Worm (Caenorhabditis elegans): ENCODE results near the gene gck-1.

gck-1 gene

DNA sequence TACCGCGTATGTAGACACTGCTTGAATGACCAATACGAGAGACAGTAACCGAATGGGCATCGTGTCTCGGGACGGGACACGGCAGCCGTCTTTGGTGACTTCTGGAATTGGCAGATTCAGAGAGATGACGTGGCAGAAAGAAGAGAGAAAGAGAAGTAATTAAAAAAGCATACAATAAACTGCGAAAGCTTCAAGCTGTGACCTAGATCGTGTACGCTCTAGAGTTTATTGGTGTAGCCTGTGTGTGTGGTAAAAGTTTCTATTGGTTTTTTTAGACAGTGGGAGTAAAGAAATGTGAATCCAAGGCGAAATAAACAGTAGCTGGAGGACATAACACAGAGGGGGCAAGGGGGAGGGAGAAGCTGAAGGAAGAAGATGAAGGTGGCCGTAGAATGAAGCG lies 3.6 kb upstream of the gck-1 start, which contains the start of gene T19A5.3:
T19A5.3 (minus strand) TSS at position 101 of the 400 bp plus-strand sequence.
- TF ChIP-seq odd-2 (tag; optimal IDR thresholded peaks at IDR 0.05) = no peak
- TF ChIP-seq gmeb-2 (tag; optimal IDR thresholded peaks at IDR 0.05) = no peak
- TF ChIP-seq ceh-24 (tag; optimal IDR thresholded peaks at IDR 0.05) = no peak
- TF ChIP-seq hlh-15 (tag; optimal IDR thresholded peaks at IDR 0.05) = no peak
- TF ChIP-seq pag-3 (tag; optimal IDR thresholded peaks at IDR 0.05; ENCODE audit: borderline replicate concordance) = no peak
- no peak for TF ChIP-seq hlh-8 (tag; optimal IDR thresholded peaks at IDR 0.05)
- no peak for TF ChIP-seq rnt-1 (tag; optimal IDR thresholded peaks at IDR 0.05)
- no peak for TF ChIP-seq elt-2 (tag; optimal IDR thresholded peaks at IDR 0.05)
- no peak for TF ChIP-seq ref-2 (tag; optimal IDR thresholded peaks at IDR 0.05)
- TF ChIP-seq zip-5 (tag; optimal IDR thresholded peaks at IDR 0.05) = no peak
- no peak for TF ChIP-seq ceh-34 (tag; optimal IDR thresholded peaks at IDR 0.05)
- no peak for TF ChIP-seq pha-4 (tag; optimal IDR thresholded peaks at IDR 0.05)
- no peak for TF ChIP-seq ceh-14 (tag; optimal IDR thresholded peaks at IDR 0.05)
- TF ChIP-seq eyg-1 (tag; optimal IDR thresholded peaks at IDR 0.05) = no peak
- TF ChIP-seq Y22D7AL.16 (tag; optimal IDR thresholded peaks at IDR 0.05) = no peak
- TF ChIP-seq elt-4 (tag; optimal IDR thresholded peaks at IDR 0.05) = no peak

DNA sequence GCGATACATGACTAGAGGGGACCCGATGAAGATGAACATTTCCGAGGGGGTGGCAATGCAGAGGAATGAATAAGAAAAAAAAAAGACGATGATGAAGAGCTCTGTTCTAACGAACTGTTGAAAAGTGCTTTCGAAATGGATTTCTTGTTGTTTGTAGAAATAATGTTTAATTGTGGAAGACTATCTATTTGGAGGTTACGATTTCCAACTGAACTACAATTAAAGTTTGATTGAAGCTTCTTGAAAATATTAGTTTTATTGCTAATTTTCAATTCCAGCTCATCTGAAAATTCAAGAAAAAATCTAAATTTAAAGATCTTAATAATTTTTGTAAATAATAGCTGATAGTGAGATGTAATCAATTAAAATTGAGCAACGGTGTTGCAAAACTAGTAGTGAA lies 3.1 kb upstream of the gck-1 start:
- no peak for TF ChIP-seq dve-1 (tag; optimal IDR thresholded peaks at IDR 0.05)
- TF ChIP-seq ama-1 (optimal IDR thresholded peaks at IDR 0.05) = no peak
- no peak for TF ChIP-seq Y22D7AL.16 (tag; optimal IDR thresholded peaks at IDR 0.05)
- no peak for TF ChIP-seq ceh-24 (tag; optimal IDR thresholded peaks at IDR 0.05)
- no peak for TF ChIP-seq sox-2 (GFP tag; IDR thresholded peaks at IDR 0.05)
- TF ChIP-seq pax-1 (tag; optimal IDR thresholded peaks at IDR 0.05) = no peak
- TF ChIP-seq ceh-18 (tag; optimal IDR thresholded peaks at IDR 0.05) = no peak
- no peak for TF ChIP-seq fkh-10 (GFP tag; optimal IDR thresholded peaks at IDR 0.05)
- no peak for TF ChIP-seq nhr-11 (tag; optimal IDR thresholded peaks at IDR 0.05)
- TF ChIP-seq ceh-14 (tag; optimal IDR thresholded peaks at IDR 0.05) = no peak
- no peak for TF ChIP-seq ttx-3 (tag; optimal IDR thresholded peaks at IDR 0.05)
- no peak for TF ChIP-seq K02D7.2 (tag; optimal IDR thresholded peaks at IDR 0.05)
- TF ChIP-seq odd-2 (tag; optimal IDR thresholded peaks at IDR 0.05) = no peak
- no peak for TF ChIP-seq pqm-1 (tag; optimal IDR thresholded peaks at IDR 0.05)
- no peak for TF ChIP-seq ceh-6 (GFP tag; optimal IDR thresholded peaks at IDR 0.05)
- no peak for TF ChIP-seq mec-3 (tag; optimal IDR thresholded peaks at IDR 0.05; ENCODE audit: borderline replicate concordance)
- TF ChIP-seq elt-4 (tag; optimal IDR thresholded peaks at IDR 0.05) = no peak
- no peak for TF ChIP-seq lin-11 (tag; optimal IDR thresholded peaks at IDR 0.05)

DNA sequence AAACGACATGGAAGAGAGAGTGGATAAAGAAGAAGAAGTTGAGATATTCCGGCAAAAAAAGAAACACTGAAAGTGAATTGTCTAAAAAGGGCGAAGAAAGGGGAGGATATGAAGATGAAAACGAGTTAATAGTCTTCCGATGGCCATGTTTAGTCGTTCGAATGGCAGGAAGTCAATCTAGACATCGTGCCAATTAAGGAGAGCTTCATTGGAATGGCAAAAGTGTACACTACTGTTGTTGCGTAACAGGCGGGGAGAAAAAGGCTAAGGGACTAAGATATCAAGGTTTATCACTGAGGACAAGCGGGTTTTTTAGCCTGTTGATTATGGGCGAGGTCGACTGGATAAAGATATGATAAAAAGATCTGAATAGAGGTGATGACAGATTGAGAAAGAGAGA lies 1.5 kb upstream of the gck-1 start:
- no peak for TF ChIP-seq ceh-6 (GFP tag; optimal IDR thresholded peaks at IDR 0.05)
- TF ChIP-seq ceh-24 (tag; optimal IDR thresholded peaks at IDR 0.05) = no peak
- no peak for TF ChIP-seq ceh-30 (tag; optimal IDR thresholded peaks at IDR 0.05)
- no peak for TF ChIP-seq elt-4 (tag; optimal IDR thresholded peaks at IDR 0.05)
- no peak for TF ChIP-seq ceh-14 (tag; optimal IDR thresholded peaks at IDR 0.05)
- no peak for TF ChIP-seq Y22D7AL.16 (tag; optimal IDR thresholded peaks at IDR 0.05)
- TF ChIP-seq madf-2 (tag; optimal IDR thresholded peaks at IDR 0.05) = no peak
- no peak for TF ChIP-seq ama-1 (optimal IDR thresholded peaks at IDR 0.05)
- no peak for TF ChIP-seq K09A11.1 (tag; optimal IDR thresholded peaks at IDR 0.05; ENCODE audit: insufficient read depth)
- TF ChIP-seq dve-1 (tag; optimal IDR thresholded peaks at IDR 0.05) = no peak
- TF ChIP-seq che-1 (tag; optimal IDR thresholded peaks at IDR 0.05) = no peak
- TF ChIP-seq nhr-232 (tag; optimal IDR thresholded peaks at IDR 0.05) = no peak
- TF ChIP-seq unc-55 (GFP tag; optimal IDR thresholded peaks at IDR 0.05) = no peak
- no peak for TF ChIP-seq pax-1 (tag; optimal IDR thresholded peaks at IDR 0.05)

DNA sequence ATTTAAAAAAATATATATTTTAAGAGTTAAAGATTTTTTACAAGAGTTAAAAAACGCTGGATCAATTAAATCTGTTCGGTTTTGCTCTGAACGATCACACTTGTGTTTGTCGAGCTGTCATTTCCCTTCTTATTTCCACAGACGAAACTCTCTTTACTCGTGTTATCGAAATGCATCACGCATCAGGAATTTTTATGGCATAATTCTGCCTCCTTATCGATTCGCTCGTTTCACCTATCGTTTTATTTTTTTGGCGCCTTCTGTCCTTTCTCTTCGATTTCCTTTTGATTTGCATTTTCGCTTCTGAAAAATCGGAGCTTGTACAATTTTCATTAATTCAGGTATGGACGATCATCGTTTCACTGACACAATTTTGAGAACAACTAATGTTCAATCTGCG lies 766 bp downstream of the gck-1 start:
- no peak for TF ChIP-seq pax-1 (tag; optimal IDR thresholded peaks at IDR 0.05)
- TF ChIP-seq nhr-11 (tag; optimal IDR thresholded peaks at IDR 0.05) = no peak

DNA sequence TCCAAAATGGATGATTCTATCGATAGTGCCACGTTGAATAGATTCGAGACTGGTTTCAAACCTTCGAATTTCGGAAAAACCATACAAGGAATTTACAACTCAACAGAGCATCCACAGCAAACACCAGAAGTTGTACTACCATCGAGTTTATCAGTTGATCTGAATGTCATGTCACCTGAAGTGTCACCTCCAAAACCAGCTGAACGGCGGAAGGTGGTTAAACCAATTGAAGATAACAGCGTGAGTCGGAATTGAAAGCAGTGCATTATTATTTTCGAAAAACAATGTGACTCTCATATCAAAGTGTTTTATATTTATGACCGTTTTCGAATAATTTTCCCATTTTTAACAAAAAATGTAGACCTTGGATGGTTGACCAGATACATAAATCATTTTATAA lies 1.4 kb downstream of the gck-1 start:
- no peak for TF ChIP-seq dve-1 (tag; optimal IDR thresholded peaks at IDR 0.05)
- no peak for TF ChIP-seq ceh-6 (GFP tag; optimal IDR thresholded peaks at IDR 0.05)
- TF ChIP-seq ceh-14 (tag; optimal IDR thresholded peaks at IDR 0.05) = no peak
- TF ChIP-seq ceh-22 (tag; optimal IDR thresholded peaks at IDR 0.05) = no peak
- no peak for TF ChIP-seq pqm-1 (tag; optimal IDR thresholded peaks at IDR 0.05)

Data from whole organism, late embryonic.